Fruit fly (Drosophila melanogaster) whole organism, embryonic: ENCODE data around the gene MTF-1.

ENCODE experiments used
- ATbp ChIP-seq: fragments of 200-800 bp; sonication (Bioruptor generic); optimal IDR thresholded peaks from 2 replicates; lab custom pipeline; 2017; ENCODE audit warnings: missing biosample characterization, mild to moderate bottlenecking, missing genetic modification characterization, missing genetic modification reagents
- Atf6 ChIP-seq: fragments of 200-800 bp; sonication (Bioruptor generic); IDR thresholded peaks from 2 replicates; pipeline ENCODE4 v1.3.6; 2022; ENCODE audit warnings: missing biosample characterization, missing genetic modification characterization
- CG10959 ChIP-seq: fragments of 200-800 bp; sonication (Bioruptor generic); IDR thresholded peaks from 2 replicates; pipeline ENCODE4 v1.3.6; 2022; ENCODE audit warnings: missing biosample characterization, missing genetic modification characterization
- CG11723 ChIP-seq: fragments of 200-800 bp; sonication (Bioruptor generic); optimal IDR thresholded peaks from 2 replicates; lab custom pipeline; 2017; ENCODE audit warnings: missing biosample characterization, mild to moderate bottlenecking, missing genetic modification characterization
- CG12659 ChIP-seq: fragments of 200-800 bp; sonication (Bioruptor generic); optimal IDR thresholded peaks from 3 replicates; lab custom pipeline; 2017; ENCODE audit warnings: mild to moderate bottlenecking, missing biosample characterization, missing genetic modification reagents, missing genetic modification characterization
- CG12744 ChIP-seq: fragments of 200-800 bp; sonication (Bioruptor generic); optimal IDR thresholded peaks from 2 replicates; lab custom pipeline; 2016; ENCODE audit warnings: missing biosample characterization, missing genetic modification characterization
- CG13287 ChIP-seq: fragments of 200-800 bp; sonication (Bioruptor generic); IDR thresholded peaks from 2 replicates; pipeline ENCODE4 v1.3.6; 2022; ENCODE audit warnings: missing biosample characterization, missing genetic modification characterization; ENCODE audit not compliant: partially characterized antibody
- CG14710 ChIP-seq: fragments of 200-800 bp; sonication (Bioruptor generic); optimal IDR thresholded peaks from 3 replicates; lab custom pipeline; 2019; ENCODE audit warnings: missing biosample characterization, mild to moderate bottlenecking, missing genetic modification characterization, moderate library complexity
- CG1529 ChIP-seq: fragments of 200-800 bp; sonication (Bioruptor generic); optimal IDR thresholded peaks from 3 replicates; lab custom pipeline; 2018; ENCODE audit warnings: missing biosample characterization, missing genetic modification characterization
- CG1647 ChIP-seq: fragments of 200-800 bp; sonication (Bioruptor generic); optimal IDR thresholded peaks from 3 replicates; lab custom pipeline; 2016; ENCODE audit warnings: missing biosample characterization, missing genetic modification characterization
- CG2116 ChIP-seq: fragments of 200-800 bp; sonication (Bioruptor generic); optimal IDR thresholded peaks from 3 replicates; lab custom pipeline; 2018; ENCODE audit warnings: missing biosample characterization, mild to moderate bottlenecking, missing genetic modification characterization
- CG31441 ChIP-seq: fragments of 200-800 bp; sonication (Bioruptor generic); IDR thresholded peaks from 2 replicates; pipeline ENCODE4 v1.3.6; 2022; ENCODE audit warnings: missing biosample characterization, missing genetic modification characterization
- CG32532 ChIP-seq: fragments of 200-800 bp; sonication (Bioruptor generic); IDR thresholded peaks from 2 replicates; pipeline ENCODE4 v1.3.6; 2022; ENCODE audit warnings: missing biosample characterization, missing genetic modification characterization
- CG34376 ChIP-seq: fragments of 200-800 bp; sonication (Bioruptor generic); optimal IDR thresholded peaks from 2 replicates; lab custom pipeline; 2018; ENCODE audit warnings: missing biosample characterization, mild to moderate bottlenecking, missing genetic modification characterization
- CG6765 ChIP-seq: fragments of 200-800 bp; sonication (Bioruptor generic); optimal IDR thresholded peaks from 3 replicates; lab custom pipeline; 2017; ENCODE audit warnings: missing biosample characterization, mild to moderate bottlenecking, missing genetic modification characterization
- CG7987 ChIP-seq: fragments of 200-800 bp; sonication (Bioruptor generic); optimal IDR thresholded peaks from 2 replicates; lab custom pipeline; 2018; ENCODE audit warnings: missing biosample characterization, mild to moderate bottlenecking, missing genetic modification characterization, moderate library complexity
- CG8944 ChIP-seq: fragments of 200-800 bp; sonication (Bioruptor generic); optimal IDR thresholded peaks from 3 replicates; lab custom pipeline; 2016; ENCODE audit warnings: missing biosample characterization, missing genetic modification characterization
- CkIIα-i1 ChIP-seq: fragments of 200-800 bp; sonication (Bioruptor generic); IDR thresholded peaks from 2 replicates; pipeline ENCODE4 v1.3.6; 2022; ENCODE audit warnings: missing biosample characterization, missing genetic modification characterization
- Dfd ChIP-seq, 2 experiments: fragments of >200 bp; optimal IDR thresholded peaks; 2 replicates each; lab custom pipeline; 2017; ENCODE audit warnings: missing biosample characterization in 2 of 2, missing genetic modification characterization in 2 of 2
- Dp ChIP-seq: fragments of 200-800 bp; sonication (Bioruptor generic); optimal IDR thresholded peaks from 2 replicates; lab custom pipeline; 2018; ENCODE audit warnings: missing biosample characterization, mild to moderate bottlenecking, missing genetic modification characterization, moderate library complexity
- HmgD ChIP-seq: fragments of 200-800 bp; sonication (Bioruptor generic); optimal IDR thresholded peaks from 3 replicates; lab custom pipeline; 2016; ENCODE audit warnings: missing biosample characterization, missing genetic modification characterization
- Lhr ChIP-seq: fragments of 200-800 bp; sonication (Bioruptor generic); optimal IDR thresholded peaks from 3 replicates; lab custom pipeline; 2017; ENCODE audit warnings: mild to moderate bottlenecking, missing biosample characterization, missing genetic modification reagents, missing genetic modification characterization
- Lpt ChIP-seq: fragments of >200 bp; optimal IDR thresholded peaks from 2 replicates; lab custom pipeline; 2018; ENCODE audit warnings: missing biosample characterization, missing genetic modification characterization
- MBD-R2 ChIP-seq: fragments of 200-800 bp; sonication (Bioruptor generic); IDR thresholded peaks from 2 replicates; pipeline ENCODE4 v1.3.6; 2022; ENCODE audit warnings: missing biosample characterization, missing genetic modification characterization
- Meics ChIP-seq: fragments of 200-800 bp; sonication (Bioruptor generic); optimal IDR thresholded peaks from 2 replicates; lab custom pipeline; 2017; ENCODE audit warnings: missing biosample characterization, mild to moderate bottlenecking, missing genetic modification characterization
- Oaz ChIP-seq: fragments of 200-800 bp; sonication (Bioruptor generic); IDR thresholded peaks from 2 replicates; pipeline ENCODE4 v1.3.6; 2022; ENCODE audit warnings: missing biosample characterization, missing genetic modification characterization
- Opbp ChIP-seq: fragments of 200-800 bp; sonication (Bioruptor generic); IDR thresholded peaks from 3 replicates; pipeline ENCODE4 v1.3.6; 2022; ENCODE audit warnings: missing biosample characterization, missing genetic modification characterization; ENCODE audit not compliant: partially characterized antibody
- PHDP ChIP-seq: fragments of 200-800 bp; sonication (Bioruptor generic); optimal IDR thresholded peaks from 3 replicates; lab custom pipeline; 2018; ENCODE audit warnings: missing biosample characterization, mild to moderate bottlenecking, missing genetic modification characterization, moderate library complexity
- ab ChIP-seq: fragments of 200-800 bp; sonication (Bioruptor generic); optimal IDR thresholded peaks from 2 replicates; lab custom pipeline; 2016; ENCODE audit warnings: missing biosample characterization, missing genetic modification characterization
- ato ChIP-seq: fragments of 200-800 bp; sonication (Bioruptor generic); IDR thresholded peaks from 2 replicates; pipeline ENCODE4 v1.3.6; 2022; ENCODE audit warnings: missing biosample characterization, missing genetic modification characterization; ENCODE audit not compliant: partially characterized antibody
- cg ChIP-seq: fragments of 200-800 bp; sonication (Bioruptor generic); optimal IDR thresholded peaks from 3 replicates; lab custom pipeline; 2019; ENCODE audit warnings: missing biosample characterization, mild to moderate bottlenecking, missing genetic modification characterization, moderate library complexity
- danr ChIP-seq: fragments of 200-800 bp; sonication (Bioruptor generic); IDR thresholded peaks from 2 replicates; pipeline ENCODE4 v1.3.6; 2022; ENCODE audit warnings: missing biosample characterization, missing genetic modification characterization
- dm ChIP-seq: fragments of 200-800 bp; sonication (Bioruptor generic); optimal IDR thresholded peaks from 3 replicates; lab custom pipeline; 2016; ENCODE audit warnings: missing biosample characterization, missing genetic modification characterization
- ems ChIP-seq: fragments of 200-800 bp; sonication (Bioruptor generic); optimal IDR thresholded peaks from 3 replicates; lab custom pipeline; 2016; ENCODE audit warnings: missing biosample characterization, missing genetic modification characterization
- fu2 ChIP-seq: fragments of 200-800 bp; sonication (Bioruptor generic); optimal IDR thresholded peaks from 2 replicates; lab custom pipeline; 2016; ENCODE audit warnings: missing biosample characterization, missing genetic modification characterization
- gsb ChIP-seq: fragments of 200-800 bp; sonication (Bioruptor generic); IDR thresholded peaks from 2 replicates; pipeline ENCODE4 v1.3.6; 2022; ENCODE audit warnings: missing biosample characterization, missing genetic modification characterization
- insv ChIP-seq, 2 experiments: fragments of 200-800 bp; sonication (Bioruptor generic); optimal IDR thresholded peaks; 3 replicates each; lab custom pipeline; 2016 to 2018; ENCODE audit warnings: missing biosample characterization in 2 of 2, missing genetic modification characterization in 2 of 2
- inv ChIP-seq: fragments of 200-800 bp; sonication (Bioruptor generic); IDR thresholded peaks from 2 replicates; pipeline ENCODE4 v1.3.6; 2022; ENCODE audit warnings: missing biosample characterization, missing genetic modification characterization; ENCODE audit not compliant: partially characterized antibody
- jigr1 ChIP-seq: fragments of 200-800 bp; sonication (Bioruptor generic); IDR thresholded peaks from 3 replicates; pipeline ENCODE4 v1.3.6; 2022; ENCODE audit warnings: missing biosample characterization, missing genetic modification characterization
- jumu ChIP-seq: fragments of 200-800 bp; sonication (Bioruptor generic); optimal IDR thresholded peaks from 3 replicates; lab custom pipeline; 2016; ENCODE audit warnings: missing biosample characterization, missing genetic modification characterization
- mam ChIP-seq: fragments of 200-800 bp; sonication (Bioruptor generic); optimal IDR thresholded peaks from 3 replicates; lab custom pipeline; 2016; ENCODE audit warnings: missing biosample characterization, missing genetic modification characterization
- nmo ChIP-seq: fragments of 200-800 bp; sonication (Bioruptor generic); optimal IDR thresholded peaks from 2 replicates; lab custom pipeline; 2018; ENCODE audit warnings: missing biosample characterization, mild to moderate bottlenecking, missing genetic modification characterization, moderate library complexity
- pfk ChIP-seq: fragments of 200-800 bp; sonication (Bioruptor generic); optimal IDR thresholded peaks from 2 replicates; lab custom pipeline; 2018; ENCODE audit warnings: missing biosample characterization, mild to moderate bottlenecking, missing genetic modification characterization, moderate library complexity
- ranshi ChIP-seq: fragments of 200-800 bp; sonication (Bioruptor generic); IDR thresholded peaks from 2 replicates; pipeline ENCODE4 v1.3.6; 2022; ENCODE audit warnings: missing biosample characterization, missing genetic modification characterization
- sens-2 ChIP-seq: fragments of 200-800 bp; sonication (Bioruptor generic); IDR thresholded peaks from 2 replicates; pipeline ENCODE4 v1.3.6; 2022; ENCODE audit warnings: missing biosample characterization, missing genetic modification characterization
- so ChIP-seq: fragments of 200-800 bp; sonication (Bioruptor generic); IDR thresholded peaks from 3 replicates; pipeline ENCODE4 v1.3.6; 2022; ENCODE audit warnings: missing biosample characterization, missing genetic modification characterization
- toy ChIP-seq: fragments of 200-800 bp; sonication (Bioruptor generic); IDR thresholded peaks from 2 replicates; pipeline ENCODE4 v1.3.6; 2022; ENCODE audit warnings: missing biosample characterization, missing genetic modification characterization
- vnd ChIP-seq: fragments of 200-800 bp; sonication (Bioruptor generic); IDR thresholded peaks from 3 replicates; pipeline ENCODE4 v1.3.6; 2022; ENCODE audit warnings: missing biosample characterization, missing genetic modification characterization; ENCODE audit not compliant: partially characterized antibody
- zen ChIP-seq: fragments of 200-800 bp; sonication (Bioruptor generic); optimal IDR thresholded peaks from 3 replicates; lab custom pipeline; 2018; ENCODE audit warnings: missing biosample characterization, mild to moderate bottlenecking, missing genetic modification characterization, moderate library complexity

Gene MTF-1

DNA sequence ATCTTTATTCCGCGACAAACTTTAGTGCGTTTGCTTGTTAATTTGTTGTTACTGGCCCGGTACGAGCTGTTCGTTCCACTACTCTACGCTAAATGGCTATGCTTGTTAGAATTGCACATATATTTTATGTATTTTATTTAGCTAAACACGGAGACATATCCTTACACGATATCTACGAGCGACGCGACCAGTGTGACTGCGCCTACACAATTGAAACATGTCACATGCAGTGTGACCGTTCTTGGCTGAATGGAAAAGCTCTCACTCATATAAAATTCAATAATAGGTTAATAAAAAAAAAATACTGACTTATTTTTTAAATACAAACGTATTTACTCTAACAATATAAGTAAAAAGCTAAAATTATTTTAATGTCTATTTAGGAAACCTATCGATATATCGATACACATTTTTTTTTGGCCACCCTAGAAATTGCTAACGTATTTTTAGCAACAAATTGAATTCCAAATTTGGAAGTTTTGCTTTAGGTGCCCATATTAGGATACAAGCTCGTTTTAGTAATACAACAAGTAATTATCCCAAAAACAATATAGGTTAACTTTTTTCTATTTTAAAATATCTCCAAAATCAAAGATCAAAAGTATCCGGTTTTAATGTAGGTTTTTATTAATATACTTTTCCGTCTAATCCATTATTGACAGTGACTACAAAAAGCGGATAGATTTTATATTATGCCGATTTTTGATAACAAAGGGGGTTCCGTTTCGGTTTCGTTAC lies 30.9 kb upstream of the MTF-1 start, which contains the start of gene CG4080 (continued):
- TF ChIP-seq CG12659 (peak; percentile 78), pfk (GFP tag; lab: Kevin White, UChicago) (no peak), CG1529 (GFP tag; lab: Kevin White, UChicago) (no peak), danr (GFP tag; lab: Robert Waterston, UW) (no peak), cg (GFP tag; lab: Kevin White, UChicago) (peak; percentile 80), ato (GFP tag; lab: Robert Waterston, UW) (0 out of 2 replicates have a peak, but pooled peaks have one; percentile 14), gsb (GFP tag; lab: Robert Waterston, UW) (no peak), ab (GFP tag; lab: Kevin White, UChicago) (no peak), Lhr (peak; percentile 81), ranshi (GFP tag; lab: Robert Waterston, UW) (peak; percentile 82; the same call in 1 of the 2 replicates), nmo (GFP tag; lab: Kevin White, UChicago) (peak; percentile 66), inv (GFP tag; lab: Robert Waterston, UW) (peak; percentile 73), CG10959 (GFP tag; lab: Robert Waterston, UW) (no peak), sens-2 (no peak), Atf6 (GFP tag; lab: Robert Waterston, UW) (no peak), CG32532 (GFP tag; lab: Robert Waterston, UW) (0 out of 2 replicates have a peak, but pooled peaks have one; percentile 7), HmgD (GFP tag; lab: Kevin White, UChicago) (no peak), zen (peak; percentile 26), Dfd (GFP tag; optimal IDR thresholded peaks at IDR 0.05; lab: Kevin White, UChicago) (no peak), CG6765 (GFP tag; lab: Kevin White, UChicago) (peak; percentile 54), CG11723 (GFP tag; lab: Kevin White, UChicago) (no peak), Meics (GFP tag; lab: Kevin White, UChicago) (no peak), mam (GFP tag; lab: Kevin White, UChicago) (no peak), jumu (GFP tag; lab: Kevin White, UChicago) (no peak), toy (no peak), so (GFP tag; lab: Robert Waterston, UW) (0 out of 3 replicates have a peak, but pooled peaks have one; percentile 45), Dp (GFP tag; lab: Kevin White, UChicago) (peak; percentile 34), CG13287 (GFP tag; lab: Robert Waterston, UW) (peak; percentile 88), ATbp (GFP tag; lab: Kevin White, UChicago) (no peak), fu2 (GFP tag; lab: Kevin White, UChicago) (no peak), jigr1 (no peak; the same call in 2 of the 3 replicates), CG8944 (GFP tag; lab: Kevin White, UChicago) (no peak), vnd (GFP tag; lab: Robert Waterston, UW) (peak; percentile 76), PHDP (tag; lab: Kevin White, UChicago) (peak; percentile 43), Opbp (GFP tag; lab: Robert Waterston, UW) (peak; percentile 65; the same call in 1 of the 3 replicates), insv (GFP tag; optimal IDR thresholded peaks at IDR 0.05; lab: Kevin White, UChicago) (peak in 1 of 2 experiments; percentile 25), CG12744 (peak; percentile 3), CG14710 (tag; lab: Kevin White, UChicago) (peak; percentile 80), dm (GFP tag; lab: Kevin White, UChicago) (no peak), CG7987 (GFP tag; lab: Kevin White, UChicago) (peak; percentile 25), CkIIα-i1 (GFP tag; lab: Robert Waterston, UW) (no peak), MBD-R2 (peak; percentile 25), CG1647 (no peak), CG31441 (GFP tag; lab: Robert Waterston, UW) (0 out of 2 replicates have a peak, but pooled peaks have one; percentile 44), CG2116 (GFP tag; lab: Kevin White, UChicago) (peak; percentile 89), CG34376 (GFP tag; lab: Kevin White, UChicago) (peak; percentile 55), Oaz (GFP tag; lab: Robert Waterston, UW) (no peak), ems (GFP tag; lab: Kevin White, UChicago) (peak; percentile 35), Lpt (GFP tag; lab: Kevin White, UChicago) (no peak)
